Fruit fly (Drosophila melanogaster) whole organism, embryonic: ENCODE data around the gene RpS17.

Source experiments
- CG15011 ChIP-seq: fragments of 200-800 bp; sonication (Bioruptor generic); optimal IDR thresholded peaks from 3 replicates; lab custom pipeline; 2018; ENCODE audit warnings: missing biosample characterization, mild to moderate bottlenecking, missing genetic modification characterization
- Side ChIP-seq: fragments of 200-800 bp; sonication (Bioruptor generic); optimal IDR thresholded peaks from 2 replicates; lab custom pipeline; 2016; ENCODE audit warnings: missing biosample characterization, missing genetic modification characterization
- YL-1 ChIP-seq: fragments of 200-800 bp; sonication (Bioruptor generic); optimal IDR thresholded peaks from 3 replicates; lab custom pipeline; 2017; ENCODE audit warnings: missing biosample characterization, mild to moderate bottlenecking, missing genetic modification characterization
- bsh ChIP-seq, 2 experiments: fragments of 200-800 bp; sonication (Bioruptor generic); optimal IDR thresholded peaks; 2 replicates each; lab custom pipeline; 2017 to 2018; ENCODE audit warnings: mild to moderate bottlenecking in 2 of 2, missing biosample characterization in 2 of 2, missing genetic modification characterization in 2 of 2, moderate library complexity in 1 of 2
- gcm2 ChIP-seq: fragments of 200-800 bp; sonication (Bioruptor generic); optimal IDR thresholded peaks from 2 replicates; lab custom pipeline; 2016; ENCODE audit warnings: missing biosample characterization, missing genetic modification characterization
- ind ChIP-seq: fragments of 200-800 bp; sonication (Bioruptor generic); optimal IDR thresholded peaks from 3 replicates; lab custom pipeline; 2016; ENCODE audit warnings: missing biosample characterization, missing genetic modification characterization
- ranshi ChIP-seq: fragments of 200-800 bp; sonication (Bioruptor generic); IDR thresholded peaks from 2 replicates; pipeline ENCODE4 v1.3.6; 2022; ENCODE audit warnings: missing biosample characterization, missing genetic modification characterization

DNA sequence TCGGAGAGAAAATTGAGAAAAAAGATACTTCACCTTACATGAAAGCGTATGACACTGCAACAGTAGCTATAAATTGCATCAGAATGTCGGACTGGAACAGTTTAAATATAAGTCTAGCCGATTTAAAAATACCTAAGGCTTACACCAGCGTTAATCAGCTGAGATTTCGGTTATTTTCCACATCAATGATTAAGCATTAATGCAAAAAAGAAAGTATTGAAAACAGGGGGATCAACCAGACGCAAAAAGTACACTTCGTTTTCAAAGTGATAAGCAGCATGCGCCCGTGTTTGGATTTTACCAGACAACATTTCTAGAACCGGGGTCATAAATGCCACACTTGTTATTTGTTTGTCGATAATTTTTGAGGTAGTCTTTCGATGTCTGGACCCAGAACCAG is 7.5 kb downstream of the RpS17 start:
- TF ChIP-seq CG15011 (GFP tag; lab: Kevin White, UChicago) (no peak), bsh (GFP tag; optimal IDR thresholded peaks at IDR 0.05; lab: Kevin White, UChicago) (no peak), Side (GFP tag; lab: Kevin White, UChicago) (no peak), gcm2 (no peak), ranshi (GFP tag; lab: Robert Waterston, UW) (no peak), YL-1 (GFP tag; lab: Kevin White, UChicago) (no peak), ind (no peak)
